Worm (Caenorhabditis elegans): ENCODE measurements around the gene nemt-1.

The nemt-1 gene

DNA sequence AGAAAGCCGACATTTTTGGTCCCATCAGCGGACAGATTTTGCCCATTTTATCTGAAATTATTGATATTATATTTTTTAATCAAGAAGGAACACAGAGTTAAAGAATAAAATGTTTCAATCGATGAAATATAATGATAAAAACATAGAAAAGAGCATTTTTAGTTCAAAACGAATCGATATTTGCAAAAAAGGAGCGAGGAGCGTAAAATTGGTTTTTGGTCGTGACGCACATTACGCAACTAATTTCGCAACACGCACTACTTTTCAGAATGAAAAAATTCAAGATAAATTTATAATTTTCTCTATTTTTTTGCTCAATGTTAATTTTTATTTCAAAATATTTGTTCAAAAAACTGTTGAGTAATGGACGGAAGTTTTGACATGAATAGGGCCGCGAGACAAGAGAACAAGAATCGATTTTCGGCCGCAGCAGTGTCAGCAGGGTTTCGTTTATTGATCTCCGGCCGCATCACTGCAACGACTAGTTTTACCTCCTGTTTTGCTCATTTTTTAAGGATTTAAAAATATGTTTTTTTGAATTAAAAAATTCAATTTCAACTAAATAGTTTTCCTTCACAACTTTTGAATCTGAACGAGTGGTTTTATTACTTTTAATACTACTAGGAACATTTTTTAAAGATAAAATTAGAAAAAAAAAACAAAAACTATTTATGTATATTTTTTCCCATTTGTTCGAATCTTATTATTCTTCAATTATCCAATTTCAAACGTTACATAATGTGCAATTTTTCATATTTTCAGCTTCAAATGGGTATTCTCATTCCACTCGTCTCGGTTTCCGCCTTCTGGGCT, 2.0 kb upstream of the nemt-1 start, which contains the start of the genes F49C12.12 and vha-17:
F49C12.12 (minus strand) TSS at position 51 of the 813 bp plus-strand sequence.
vha-17 (plus strand) TSS at position 763 of the 813 bp plus-strand sequence.
- no peak for TF ChIP-seq ztf-1 (GFP tag; conservative IDR thresholded peaks at IDR 0.05)
- no peak for TF ChIP-seq unc-62 (GFP tag; optimal IDR thresholded peaks at IDR 0.05)
- peak; percentile 59 for TF ChIP-seq unc-55 (GFP tag; optimal IDR thresholded peaks at IDR 0.05)
- peak; percentile 67 for TF ChIP-seq fos-1 (tag; optimal IDR thresholded peaks at IDR 0.05)
- TF ChIP-seq C34F6.9 (tag; optimal IDR thresholded peaks at IDR 0.05), result peak; percentile 70
- TF ChIP-seq lsy-2 (tag; optimal IDR thresholded peaks at IDR 0.05), result peak in 1 of 2 experiments; percentile 56
- peak; percentile 7 for TF ChIP-seq gmeb-1 (tag; optimal IDR thresholded peaks at IDR 0.05)
- TF ChIP-seq mbf-1 (tag; optimal IDR thresholded peaks at IDR 0.05), result no peak
- TF ChIP-seq crh-2 (tag; optimal IDR thresholded peaks at IDR 0.05), result peak; percentile 17

DNA sequence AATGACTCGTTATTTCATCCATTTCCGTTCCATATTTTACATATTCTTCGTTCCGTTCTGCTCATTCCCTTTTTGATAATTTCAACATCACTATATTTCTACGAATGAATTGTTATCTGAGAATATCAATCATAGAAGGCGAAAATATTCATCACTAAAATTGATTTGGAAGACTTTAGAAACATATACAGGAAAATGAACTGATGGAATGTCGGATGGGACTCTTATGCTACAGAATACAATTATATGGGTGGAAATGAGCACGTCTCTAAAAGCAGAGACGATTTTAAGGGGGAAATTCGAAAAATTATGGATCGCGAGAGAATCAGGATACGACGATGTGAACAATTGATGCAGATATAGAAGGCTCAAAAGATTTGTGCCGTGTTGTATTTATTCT, 784 bp upstream of the nemt-1 start:
- no peak for TF ChIP-seq elt-3 (tag; optimal IDR thresholded peaks at IDR 0.05)
- no peak for TF ChIP-seq lsy-2 (tag; optimal IDR thresholded peaks at IDR 0.05)
- TF ChIP-seq unc-62 (GFP tag; optimal IDR thresholded peaks at IDR 0.05), result no peak
- no peak for TF ChIP-seq nhr-129 (tag; optimal IDR thresholded peaks at IDR 0.05)
- no peak for TF ChIP-seq lin-39 (tag; optimal IDR thresholded peaks at IDR 0.05)
- TF ChIP-seq F13H6.1 (tag; optimal IDR thresholded peaks at IDR 0.05), result no peak
- no peak for TF ChIP-seq elt-1 (tag; optimal IDR thresholded peaks at IDR 0.05)
- TF ChIP-seq aly-2 (tag; optimal IDR thresholded peaks at IDR 0.05), result no peak
- TF ChIP-seq dmd-4 (tag; optimal IDR thresholded peaks at IDR 0.05), result no peak
- TF ChIP-seq ztf-1 (GFP tag; conservative IDR thresholded peaks at IDR 0.05), result no peak
- TF ChIP-seq Y55F3AM.14 (GFP tag; optimal IDR thresholded peaks at IDR 0.05), result no peak
- TF ChIP-seq ceh-16 (tag; optimal IDR thresholded peaks at IDR 0.05), result no peak
- no peak for TF ChIP-seq crh-2 (tag; optimal IDR thresholded peaks at IDR 0.05)
- no peak for TF ChIP-seq ZK546.5 (tag; optimal IDR thresholded peaks at IDR 0.05)
- no peak for TF ChIP-seq nhr-6 (tag; optimal IDR thresholded peaks at IDR 0.05)
- no peak for TF ChIP-seq nhr-77 (tag; optimal IDR thresholded peaks at IDR 0.05)
- TF ChIP-seq sem-4 (tag; optimal IDR thresholded peaks at IDR 0.05), result no peak
- TF ChIP-seq fos-1 (tag; optimal IDR thresholded peaks at IDR 0.05), result no peak
- no peak for TF ChIP-seq nhr-237 (tag; optimal IDR thresholded peaks at IDR 0.05)

- TF ChIP-seq mbf-1 (tag; optimal IDR thresholded peaks at IDR 0.05) (no peak), nhr-11 (tag; optimal IDR thresholded peaks at IDR 0.05) (no peak), aly-2 (tag; optimal IDR thresholded peaks at IDR 0.05) (no peak), ZK546.5 (tag; optimal IDR thresholded peaks at IDR 0.05) (no peak), crh-2 (tag; optimal IDR thresholded peaks at IDR 0.05) (no peak), nhr-10 (tag; optimal IDR thresholded peaks at IDR 0.05) (no peak), ztf-4 (tag; optimal IDR thresholded peaks at IDR 0.05) (no peak), C34F6.9 (tag; optimal IDR thresholded peaks at IDR 0.05) (no peak), mab-5 (tag; optimal IDR thresholded peaks at IDR 0.05) (no peak), nhr-237 (tag; optimal IDR thresholded peaks at IDR 0.05) (no peak), R02D3.7 (tag; optimal IDR thresholded peaks at IDR 0.05) (no peak), nhr-25 (tag; optimal IDR thresholded peaks at IDR 0.05) (no peak), lin-39 (tag; optimal IDR thresholded peaks at IDR 0.05) (no peak), nhr-6 (tag; optimal IDR thresholded peaks at IDR 0.05) (no peak), nhr-12 (tag; optimal IDR thresholded peaks at IDR 0.05) (no peak), alr-1 (tag; optimal IDR thresholded peaks at IDR 0.05) (no peak), elt-3 (tag; optimal IDR thresholded peaks at IDR 0.05) (no peak), nhr-23 (tag; optimal IDR thresholded peaks at IDR 0.05) (no peak)
These were observed 1.1 kb downstream of the nemt-1 start for ce11 chrIV:9318147-9318546.

DNA sequence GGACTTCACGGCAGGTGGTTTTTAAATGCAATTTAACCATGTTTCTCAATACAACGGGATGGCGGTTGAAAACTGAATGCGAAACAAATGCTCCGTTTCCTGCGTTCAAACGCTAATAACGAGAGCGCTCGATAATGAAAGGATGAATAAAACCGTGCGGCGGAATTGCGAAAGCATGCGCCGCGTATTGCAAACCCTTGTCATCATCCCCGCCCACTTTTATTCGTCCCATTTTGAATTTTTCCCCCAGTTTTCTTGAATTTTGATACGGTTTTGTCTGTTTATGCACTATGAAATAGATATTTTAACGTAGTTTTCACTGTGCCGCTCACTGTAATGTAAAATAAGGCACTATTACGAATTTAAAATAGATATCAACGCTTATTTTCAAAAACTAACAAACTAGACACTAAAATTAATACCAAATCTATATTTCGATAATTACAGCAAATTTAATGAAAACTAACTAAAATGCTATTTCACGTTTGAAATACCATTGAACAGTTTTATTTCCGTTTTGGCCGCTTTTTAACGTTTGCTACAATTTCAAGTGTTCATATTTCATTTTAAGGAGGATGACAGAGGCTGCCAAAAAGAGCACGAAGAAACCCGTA, 3.1 kb downstream of the nemt-1 start, which contains the start of the genes F49C12.9 and rpn-7:
F49C12.9 (minus strand) TSS at position 148 of the 614 bp plus-strand sequence.
rpn-7 (plus strand) TSS at position 564 of the 614 bp plus-strand sequence.
- TF ChIP-seq nhr-129 (tag; optimal IDR thresholded peaks at IDR 0.05) (peak; percentile 61), unc-55 (GFP tag; optimal IDR thresholded peaks at IDR 0.05) (peak; percentile 65), C34F6.9 (tag; optimal IDR thresholded peaks at IDR 0.05) (peak; percentile 59), sma-3 (GFP tag; optimal IDR thresholded peaks at IDR 0.05) (peak; percentile 6), gmeb-1 (tag; optimal IDR thresholded peaks at IDR 0.05) (peak; percentile 26), nhr-21 (tag; optimal IDR thresholded peaks at IDR 0.05) (no peak), skn-1 (tag; optimal IDR thresholded peaks at IDR 0.05) (peak; percentile 97), ztf-11 (tag; optimal IDR thresholded peaks at IDR 0.05) (no peak), crh-2 (tag; optimal IDR thresholded peaks at IDR 0.05) (peak; percentile 5), lsy-2 (tag; optimal IDR thresholded peaks at IDR 0.05) (peak in 1 of 2 experiments; percentile 3), fos-1 (tag; optimal IDR thresholded peaks at IDR 0.05) (peak; percentile 11), lin-11 (tag; optimal IDR thresholded peaks at IDR 0.05) (peak; percentile 18), alr-1 (tag; optimal IDR thresholded peaks at IDR 0.05) (no peak)

All from whole organism, L2 larva.